Worm (Caenorhabditis elegans) whole organism, mixed stage, embryonic: ENCODE measurements around the gene unc-3.

Source experiments
- blmp-1 ChIP-seq: fragments of 150-350 bp; optimal IDR thresholded peaks from 2 replicates; lab custom pipeline; 2014; ENCODE audit warnings: missing biosample characterization, missing genetic modification characterization
- ceh-43 ChIP-seq: fragments of 200-800 bp; sonication (Bioruptor generic); optimal IDR thresholded peaks from 2 replicates; lab custom pipeline; 2018; ENCODE audit warnings: mild to moderate bottlenecking, missing genetic modification characterization, moderate library complexity, missing compliant biosample characterization
- drap-1 ChIP-seq: fragments of 200-800 bp; sonication (Bioruptor generic); optimal IDR thresholded peaks from 3 replicates; lab custom pipeline; 2018; ENCODE audit warnings: mild to moderate bottlenecking, missing genetic modification characterization, missing compliant biosample characterization
- elt-1 ChIP-seq: sonication (generic microtip); optimal IDR thresholded peaks from 2 replicates; lab custom pipeline; 2017; ENCODE audit warnings: missing genetic modification characterization, mild to moderate bottlenecking, missing compliant biosample characterization, antibody characterized with exemption, moderate library complexity, borderline replicate concordance; ENCODE audit not compliant: insufficient read depth
- nhr-28 ChIP-seq: fragments of 150-350 bp; optimal IDR thresholded peaks from 2 replicates; lab custom pipeline; 2014; ENCODE audit warnings: missing biosample characterization, missing genetic modification characterization
- pha-4 ChIP-seq: fragments of 150-350 bp; optimal IDR thresholded peaks from 2 replicates; lab custom pipeline; 2018; ENCODE audit warnings: missing biosample characterization, missing genetic modification reagents, missing genetic modification characterization
- snpc-4 ChIP-seq: fragments of 150-350 bp; optimal IDR thresholded peaks from 2 replicates; lab custom pipeline; 2014; ENCODE audit warnings: missing biosample characterization, missing genetic modification characterization
- unc-39 ChIP-seq: fragments of 150-350 bp; optimal IDR thresholded peaks from 2 replicates; lab custom pipeline; 2014; ENCODE audit warnings: missing biosample characterization, missing genetic modification characterization
- unc-62 ChIP-seq: fragments of 150-350 bp; optimal IDR thresholded peaks from 2 replicates; lab custom pipeline; 2014; ENCODE audit warnings: missing biosample characterization, missing genetic modification reagents, missing genetic modification characterization

DNA sequence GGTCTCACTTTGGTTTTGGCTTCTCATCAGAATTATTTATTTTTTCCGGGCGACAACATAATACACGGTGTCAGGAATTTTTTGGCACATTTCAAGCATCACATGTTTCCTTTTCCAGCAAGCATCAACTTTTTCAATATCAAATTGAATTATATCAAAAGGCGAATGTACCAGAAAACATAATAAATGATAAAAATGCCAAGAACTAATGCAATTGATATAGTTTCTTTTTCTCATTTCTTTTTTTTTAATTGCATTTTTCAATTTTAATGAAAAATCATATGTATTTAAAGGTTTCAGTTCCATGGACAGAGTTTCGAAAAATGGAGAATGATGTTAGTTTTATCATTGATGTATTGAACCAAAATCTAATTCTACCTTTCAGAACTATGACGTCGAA, 58.2 kb downstream of the unc-3 start, which contains the start of gene dpf-2:
- TF ChIP-seq elt-1 (no peak), blmp-1 (tag; lab: Kevin White, UChicago) (no peak), drap-1 (no peak), nhr-28 (tag; lab: Kevin White, UChicago) (no peak), unc-39 (tag; lab: Kevin White, UChicago) (no peak), snpc-4 (tag; lab: Kevin White, UChicago) (no peak), ceh-43 (no peak), unc-62 (GFP tag; lab: Kevin White, UChicago) (no peak), pha-4 (no peak)
